Fruit fly (Drosophila melanogaster) whole organism, adult: Measurements from ENCODE around the gene CG3337.

Experiments used
- CG11617 ChIP-seq: fragments of 200-800 bp; sonication (Bioruptor generic); optimal IDR thresholded peaks from 2 replicates; lab custom pipeline; 2017; ENCODE audit warnings: mild to moderate bottlenecking, missing biosample characterization, missing genetic modification reagents, missing genetic modification characterization
- CG12768 ChIP-seq: fragments of 200-800 bp; sonication (Bioruptor generic); optimal IDR thresholded peaks from 2 replicates; lab custom pipeline; 2017; ENCODE audit warnings: missing biosample characterization, missing genetic modification characterization, mild to moderate bottlenecking, moderate library complexity, missing genetic modification reagents

- no peak for TF ChIP-seq CG11617 (GFP tag; lab: Kevin White, UChicago)
- TF ChIP-seq CG12768 (GFP tag; lab: Kevin White, UChicago), result no peak
Measured at dm6 chr3R:21198073-21198472, 25.3 kb downstream of the CG3337 start.
